Fruit fly (Drosophila melanogaster): ENCODE data around the gene CG8202.

Gene CG8202

dm6 chr3R:8684328-8685177 is 47.3 kb upstream of the CG8202 start, which contains the start of gene CG44227 (continued):
- TF ChIP-seq usp (GFP tag; optimal IDR thresholded peaks at IDR 0.05) (no peak), tll (GFP tag; optimal IDR thresholded peaks at IDR 0.05) (peak in 1 of 2 experiments; percentile 26), B-H1 (GFP tag; IDR thresholded peaks at IDR 0.05) (no peak), slbo (GFP tag; IDR thresholded peaks at IDR 0.05) (no peak), dati (GFP tag; IDR thresholded peaks at IDR 0.05) (no peak), row (GFP tag; IDR thresholded peaks at IDR 0.05) (no peak), Jarid2 (GFP tag; optimal IDR thresholded peaks at IDR 0.05) (no peak)

dm6 chr3R:8686446-8686845 is 45.4 kb upstream of the CG8202 start:
- TF ChIP-seq onecut (GFP tag; IDR thresholded peaks at IDR 0.05) (peak; percentile 62; the same call in 1 of the 2 replicates), bbx (GFP tag; IDR thresholded peaks at IDR 0.05; ENCODE audit: partially characterized antibody) (no peak), seq (GFP tag; IDR thresholded peaks at IDR 0.05) (peak; percentile 9; the same call in 1 of the 2 replicates), Nf-YB (GFP tag; optimal IDR thresholded peaks at IDR 0.05) (peak; percentile 85), ken (GFP tag; IDR thresholded peaks at IDR 0.05) (no peak), sens-2 (GFP tag; IDR thresholded peaks at IDR 0.05) (no peak), Nf-YC (tag; optimal IDR thresholded peaks at IDR 0.05) (peak; percentile 73), sqz (GFP tag; optimal IDR thresholded peaks at IDR 0.05) (peak; percentile 85)

dm6 chr3R:8694110-8694826 is 37.6 kb upstream of the CG8202 start:
- TF ChIP-seq CG8359 (GFP tag; optimal IDR thresholded peaks at IDR 0.05; ENCODE audit: borderline replicate concordance) (no peak), Rfx (GFP tag; IDR thresholded peaks at IDR 0.05) (peak; percentile 66; the same call in 1 of the 2 replicates), Aef1 (GFP tag; IDR thresholded peaks at IDR 0.05) (no peak), PHDP (tag; optimal IDR thresholded peaks at IDR 0.05) (no peak), cas (GFP tag; IDR thresholded peaks at IDR 0.05) (no peak), CG17359 (tag; optimal IDR thresholded peaks at IDR 0.05) (peak; percentile 84), CG9876 (GFP tag; optimal IDR thresholded peaks at IDR 0.05) (no peak), trem (tag; optimal IDR thresholded peaks at IDR 0.05) (no peak), CG3281 (GFP tag; optimal IDR thresholded peaks at IDR 0.05) (no peak), CG10565 (GFP tag; optimal IDR thresholded peaks at IDR 0.05) (no peak), Fer3 (tag; optimal IDR thresholded peaks at IDR 0.05) (peak; percentile 62), sens-2 (GFP tag; IDR thresholded peaks at IDR 0.05) (0 out of 2 replicates have a peak, but pooled peaks have one; percentile 17), CG6683 (GFP tag; optimal IDR thresholded peaks at IDR 0.05) (no peak), maf-S (GFP tag; optimal IDR thresholded peaks at IDR 0.05) (no peak), Awh (GFP tag; IDR thresholded peaks at IDR 0.05) (no peak), CG10274 (GFP tag; optimal IDR thresholded peaks at IDR 0.05) (no peak), bsh (GFP tag; optimal IDR thresholded peaks at IDR 0.05) (no peak), CG2678 (tag; optimal IDR thresholded peaks at IDR 0.05) (no peak), HLH4C (GFP tag; IDR thresholded peaks at IDR 0.05; ENCODE audit: partially characterized antibody) (no peak), prd (optimal IDR thresholded peaks at IDR 0.05) (no peak), prd (GFP tag; IDR thresholded peaks at IDR 0.05) (no peak), seq (GFP tag; IDR thresholded peaks at IDR 0.05) (peak; percentile 89), Nf-YC (tag; optimal IDR thresholded peaks at IDR 0.05) (peak; percentile 73), MBD-R2 (GFP tag; IDR thresholded peaks at IDR 0.05) (no peak), CG11456 (GFP tag; IDR thresholded peaks at IDR 0.05) (no peak), pum (GFP tag; optimal IDR thresholded peaks at IDR 0.05) (no peak), so (GFP tag; IDR thresholded peaks at IDR 0.05) (peak; percentile 67; the same call in 1 of the 3 replicates), CG11723 (GFP tag; optimal IDR thresholded peaks at IDR 0.05) (no peak), ham (GFP tag; IDR thresholded peaks at IDR 0.05) (no peak), gsb-n (tag; optimal IDR thresholded peaks at IDR 0.05) (no peak), CG16863 (GFP tag; optimal IDR thresholded peaks at IDR 0.05) (no peak), CG13624 (GFP tag; optimal IDR thresholded peaks at IDR 0.05) (no peak), Side (GFP tag; optimal IDR thresholded peaks at IDR 0.05) (no peak)

Data from whole organism, embryonic.